Fruit fly (Drosophila melanogaster) whole organism, prepupa: Measurements from ENCODE around the gene Pdss2.

Experiments used
- Blimp-1 ChIP-seq: fragments of 200-800 bp; sonication (Bioruptor generic); optimal IDR thresholded peaks from 3 replicates; lab custom pipeline; 2017; ENCODE audit warnings: missing biosample characterization, missing genetic modification characterization, mild to moderate bottlenecking, moderate library complexity, missing genetic modification reagents
- CG10631 ChIP-seq: fragments of 200-800 bp; sonication (Bioruptor generic); optimal IDR thresholded peaks from 2 replicates; lab custom pipeline; 2016; ENCODE audit warnings: missing biosample characterization, missing genetic modification characterization
- CG10669 ChIP-seq: fragments of 200-800 bp; sonication (Bioruptor generic); optimal IDR thresholded peaks from 3 replicates; lab custom pipeline; 2018; ENCODE audit warnings: missing biosample characterization, mild to moderate bottlenecking, missing genetic modification characterization, moderate library complexity
- CG11294 ChIP-seq: fragments of 200-800 bp; sonication (Bioruptor generic); IDR thresholded peaks from 2 replicates; pipeline ENCODE4 v1.3.6; 2022; ENCODE audit warnings: missing biosample characterization, missing genetic modification characterization
- CG11762 ChIP-seq: fragments of 200-800 bp; sonication (Bioruptor generic); optimal IDR thresholded peaks from 3 replicates; lab custom pipeline; 2016; ENCODE audit warnings: missing biosample characterization, missing genetic modification characterization; ENCODE audit not compliant: insufficient read depth
- CG11902 ChIP-seq: fragments of 200-800 bp; sonication (Bioruptor generic); optimal IDR thresholded peaks from 3 replicates; lab custom pipeline; 2016; ENCODE audit warnings: missing biosample characterization, missing genetic modification characterization
- CG15336 ChIP-seq: fragments of 200-800 bp; sonication (Bioruptor generic); IDR thresholded peaks from 2 replicates; pipeline ENCODE4 v1.3.6; 2022; ENCODE audit warnings: missing biosample characterization, missing genetic modification characterization
- CG1621 ChIP-seq: fragments of 200-800 bp; sonication (Bioruptor generic); optimal IDR thresholded peaks from 3 replicates; lab custom pipeline; 2018; ENCODE audit warnings: missing biosample characterization, mild to moderate bottlenecking, missing genetic modification characterization
- CG16779 ChIP-seq: fragments of 200-800 bp; sonication (Bioruptor generic); optimal IDR thresholded peaks from 3 replicates; lab custom pipeline; 2017; ENCODE audit warnings: missing biosample characterization, mild to moderate bottlenecking, missing genetic modification characterization
- CG3032 ChIP-seq: fragments of 200-800 bp; optimal IDR thresholded peaks from 2 replicates; lab custom pipeline; 2019; ENCODE audit warnings: missing biosample characterization, mild to moderate bottlenecking, missing genetic modification characterization, moderate library complexity
- CG31627 ChIP-seq: fragments of 200-800 bp; sonication (Bioruptor generic); optimal IDR thresholded peaks from 3 replicates; lab custom pipeline; 2016; ENCODE audit warnings: missing biosample characterization, missing genetic modification characterization
- CG32006 ChIP-seq: fragments of 200-800 bp; sonication (Bioruptor generic); optimal IDR thresholded peaks from 3 replicates; lab custom pipeline; 2017; ENCODE audit warnings: missing biosample characterization, mild to moderate bottlenecking, missing genetic modification characterization
- CG34406 ChIP-seq: fragments of 200-800 bp; sonication (Bioruptor generic); optimal IDR thresholded peaks from 3 replicates; lab custom pipeline; 2016; ENCODE audit warnings: missing biosample characterization, missing genetic modification characterization
- CG3919 ChIP-seq: fragments of 200-800 bp; sonication (Bioruptor generic); optimal IDR thresholded peaks from 3 replicates; lab custom pipeline; 2016; ENCODE audit warnings: missing biosample characterization, missing genetic modification characterization
- CG6792 ChIP-seq: fragments of 200-800 bp; sonication (Bioruptor generic); optimal IDR thresholded peaks from 3 replicates; lab custom pipeline; 2016; ENCODE audit warnings: missing biosample characterization, missing genetic modification characterization
- CG6854 ChIP-seq: fragments of 200-800 bp; sonication (Bioruptor generic); optimal IDR thresholded peaks from 2 replicates; lab custom pipeline; 2017; ENCODE audit warnings: missing biosample characterization, mild to moderate bottlenecking, missing genetic modification characterization
- CG7368 ChIP-seq: fragments of 200-800 bp; sonication (Bioruptor generic); optimal IDR thresholded peaks from 3 replicates; lab custom pipeline; 2016; ENCODE audit warnings: missing biosample characterization, missing genetic modification characterization
- CG8119 ChIP-seq: fragments of 200-800 bp; sonication (Bioruptor generic); IDR thresholded peaks from 3 replicates; pipeline ENCODE4 v1.3.6; 2022; ENCODE audit warnings: missing biosample characterization, missing genetic modification characterization
- CG8319 ChIP-seq: fragments of 200-800 bp; sonication (Bioruptor generic); optimal IDR thresholded peaks from 3 replicates; lab custom pipeline; 2016; ENCODE audit warnings: missing biosample characterization, missing genetic modification characterization
- CG8632 ChIP-seq: fragments of 200-800 bp; sonication (Bioruptor generic); optimal IDR thresholded peaks from 3 replicates; lab custom pipeline; 2016; ENCODE audit warnings: missing biosample characterization, missing genetic modification characterization
- CG9139 ChIP-seq: fragments of 200-800 bp; sonication (Bioruptor generic); optimal IDR thresholded peaks from 3 replicates; lab custom pipeline; 2017; ENCODE audit warnings: missing biosample characterization, mild to moderate bottlenecking, missing genetic modification characterization
- Eip78C ChIP-seq: fragments of 200-800 bp; sonication (Bioruptor generic); peaks from one replicate; lab custom pipeline; 2016; ENCODE audit warnings: missing biosample characterization, missing genetic modification characterization
- Eip93F ChIP-seq: fragments of 200-800 bp; sonication (Bioruptor generic); optimal IDR thresholded peaks from 2 replicates; lab custom pipeline; 2016; ENCODE audit warnings: missing biosample characterization, mild to moderate bottlenecking, missing genetic modification characterization
- Ets21C ChIP-seq: fragments of 200-800 bp; sonication (Bioruptor generic); optimal IDR thresholded peaks from 3 replicates; lab custom pipeline; 2016; ENCODE audit warnings: missing biosample characterization, missing genetic modification characterization
- Ets96B ChIP-seq: fragments of 200-800 bp; optimal IDR thresholded peaks from 2 replicates; lab custom pipeline; 2019; ENCODE audit warnings: missing biosample characterization, mild to moderate bottlenecking, missing genetic modification characterization, moderate library complexity
- Gug ChIP-seq: fragments of 200-800 bp; sonication (Bioruptor generic); IDR thresholded peaks from 2 replicates; pipeline ENCODE4 v1.3.6; 2022; ENCODE audit warnings: missing biosample characterization, missing genetic modification characterization
- Hr38 ChIP-seq: sonication (Bioruptor generic); optimal IDR thresholded peaks from 2 replicates; lab custom pipeline; 2016; ENCODE audit warnings: missing biosample characterization, missing genetic modification characterization
- Hr4 ChIP-seq: fragments of 200-800 bp; sonication (Bioruptor generic); optimal IDR thresholded peaks from 3 replicates; lab custom pipeline; 2016; ENCODE audit warnings: missing biosample characterization, missing genetic modification characterization
- Lpt ChIP-seq: fragments of 200-800 bp; sonication (Bioruptor generic); optimal IDR thresholded peaks from 3 replicates; lab custom pipeline; 2016; ENCODE audit warnings: missing biosample characterization, missing genetic modification characterization
- OdsH ChIP-seq: fragments of 200-800 bp; sonication (Bioruptor generic); optimal IDR thresholded peaks from 3 replicates; lab custom pipeline; 2016; ENCODE audit warnings: missing biosample characterization, missing genetic modification characterization
- Smox ChIP-seq: fragments of 200-800 bp; sonication (Bioruptor generic); optimal IDR thresholded peaks from 3 replicates; lab custom pipeline; 2016; ENCODE audit warnings: missing biosample characterization, missing genetic modification characterization
- Sox102F ChIP-seq: fragments of 200-800 bp; sonication (Bioruptor generic); optimal IDR thresholded peaks from 2 replicates; lab custom pipeline; 2016; ENCODE audit warnings: missing biosample characterization, mild to moderate bottlenecking, missing genetic modification characterization
- Sox14 ChIP-seq: fragments of 200-800 bp; sonication (Bioruptor generic); optimal IDR thresholded peaks from 3 replicates; lab custom pipeline; 2016; ENCODE audit warnings: missing biosample characterization, missing genetic modification characterization
- Sox15 ChIP-seq: fragments of 200-800 bp; sonication (Bioruptor generic); optimal IDR thresholded peaks from 3 replicates; lab custom pipeline; 2016; ENCODE audit warnings: missing biosample characterization, missing genetic modification characterization
- acj6 ChIP-seq: fragments of 200-800 bp; sonication (Bioruptor generic); optimal IDR thresholded peaks from 3 replicates; lab custom pipeline; 2016; ENCODE audit warnings: missing biosample characterization, missing genetic modification characterization
- cyc ChIP-seq: fragments of 200-800 bp; sonication (Bioruptor generic); optimal IDR thresholded peaks from 3 replicates; lab custom pipeline; 2016; ENCODE audit warnings: missing biosample characterization, missing genetic modification characterization
- dac ChIP-seq: fragments of 200-800 bp; sonication (Bioruptor generic); optimal IDR thresholded peaks from 2 replicates; lab custom pipeline; 2017; ENCODE audit warnings: missing biosample characterization, mild to moderate bottlenecking, missing genetic modification characterization
- eg ChIP-seq: fragments of 200-800 bp; sonication (Bioruptor generic); IDR thresholded peaks from 3 replicates; pipeline ENCODE4 v1.3.6; 2022; ENCODE audit warnings: missing biosample characterization, missing genetic modification characterization
- esn ChIP-seq: fragments of 200-800 bp; sonication (Bioruptor generic); optimal IDR thresholded peaks from 2 replicates; lab custom pipeline; 2016; ENCODE audit warnings: missing biosample characterization, mild to moderate bottlenecking, missing genetic modification characterization, moderate library complexity
- fd59A ChIP-seq: fragments of 200-800 bp; sonication (Bioruptor generic); optimal IDR thresholded peaks from 2 replicates; lab custom pipeline; 2017; ENCODE audit warnings: missing biosample characterization, mild to moderate bottlenecking, missing genetic modification characterization, missing genetic modification reagents
- fd85E ChIP-seq: fragments of 200-800 bp; sonication (Bioruptor generic); optimal IDR thresholded peaks from 3 replicates; lab custom pipeline; 2016; ENCODE audit warnings: missing biosample characterization, missing genetic modification characterization
- lz ChIP-seq: fragments of 200-800 bp; sonication (Bioruptor generic); optimal IDR thresholded peaks from 3 replicates; lab custom pipeline; 2016; ENCODE audit warnings: missing biosample characterization, missing genetic modification characterization
- pdm3 ChIP-seq: fragments of 200-800 bp; sonication (Bioruptor generic); optimal IDR thresholded peaks from 3 replicates; lab custom pipeline; 2016; ENCODE audit warnings: missing biosample characterization, missing genetic modification characterization
- salr ChIP-seq, 2 experiments: fragments of 200-800 bp; sonication (Bioruptor generic); optimal IDR thresholded peaks; 3 replicates each; lab custom pipeline; 2016 to 2018; ENCODE audit warnings: missing biosample characterization in 2 of 2, missing genetic modification characterization in 2 of 2, mild to moderate bottlenecking in 1 of 2
- spab ChIP-seq: fragments of 200-800 bp; sonication (Bioruptor generic); optimal IDR thresholded peaks from 2 replicates; lab custom pipeline; 2017; ENCODE audit warnings: missing biosample characterization, mild to moderate bottlenecking, missing genetic modification characterization, missing genetic modification reagents
- svp ChIP-seq: fragments of 200-800 bp; sonication (Bioruptor generic); peaks from one replicate; lab custom pipeline; 2016; ENCODE audit warnings: missing biosample characterization, missing genetic modification characterization
- topi ChIP-seq: fragments of 200-800 bp; sonication (Bioruptor generic); optimal IDR thresholded peaks from 3 replicates; lab custom pipeline; 2016; ENCODE audit warnings: missing biosample characterization, missing genetic modification characterization
- vri ChIP-seq: fragments of 200-800 bp; sonication (Bioruptor generic); optimal IDR thresholded peaks from 3 replicates; lab custom pipeline; 2016; ENCODE audit warnings: missing biosample characterization, mild to moderate bottlenecking, missing genetic modification characterization

Gene Pdss2

DNA sequence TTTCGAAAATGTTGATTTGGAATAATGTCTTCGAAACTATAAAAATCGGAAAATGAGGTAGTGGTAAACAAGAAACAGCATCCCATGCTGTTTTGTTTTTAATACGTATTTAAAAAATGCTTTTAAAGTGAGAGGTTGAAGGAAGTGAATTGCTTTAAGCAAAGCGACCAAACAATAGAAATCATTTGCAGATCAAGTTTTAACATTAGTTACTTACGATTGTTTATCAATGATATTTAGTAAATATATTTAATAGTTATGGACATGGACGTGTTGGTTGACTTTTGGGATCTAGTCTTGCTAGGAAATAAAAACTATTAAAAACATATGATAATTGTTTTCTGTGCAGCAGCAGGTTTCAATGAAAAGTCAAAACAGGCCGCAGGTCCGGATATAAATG, 28.6 kb downstream of the Pdss2 start (continued):
- TF ChIP-seq CG3032 (tag; lab: Kevin White, UChicago) (peak; percentile 9), CG31627 (GFP tag; lab: Kevin White, UChicago) (no peak), CG11762 (GFP tag; lab: Kevin White, UChicago) (peak; percentile 11)

DNA sequence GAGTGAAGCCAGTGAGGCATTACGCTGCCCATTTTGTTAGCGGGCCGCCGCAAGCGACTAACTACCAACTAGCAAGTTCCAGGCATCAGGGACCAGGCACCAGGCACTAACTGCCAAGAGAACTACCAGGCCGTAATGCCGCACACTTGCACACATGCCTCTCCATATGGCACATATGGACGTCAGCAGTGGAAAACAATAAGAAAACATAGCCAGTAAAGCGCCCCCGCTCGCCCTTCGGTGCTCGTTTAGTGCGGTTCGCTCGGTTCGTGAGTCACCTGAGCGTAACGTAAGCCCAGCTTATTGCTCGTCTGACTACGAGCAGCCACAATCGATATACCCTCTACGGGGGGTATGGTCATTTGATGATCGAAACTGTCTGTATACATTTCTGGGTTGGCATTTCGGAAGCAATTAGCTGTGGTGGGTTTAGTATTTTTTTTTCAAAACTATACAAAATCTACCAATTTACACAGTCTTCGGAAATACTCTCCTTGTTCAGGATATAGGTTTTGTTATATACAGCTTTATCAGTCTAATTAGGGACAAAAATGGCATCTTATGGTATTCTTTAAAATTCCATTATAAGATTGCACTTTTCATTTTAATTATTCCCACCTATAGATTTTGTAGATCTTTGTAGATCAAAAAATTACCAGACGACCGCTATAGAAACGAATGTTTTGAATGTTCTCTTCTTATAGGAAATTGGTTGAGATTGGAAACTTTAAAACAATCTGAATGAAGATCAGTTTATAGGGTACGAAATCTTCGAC, 29.3 kb downstream of the Pdss2 start:
- peak; percentile 16 for TF ChIP-seq CG10669 (GFP tag; lab: Kevin White, UChicago)
- no peak for TF ChIP-seq CG8119 (GFP tag; lab: Robert Waterston, UW)
- TF ChIP-seq CG6792 (GFP tag; lab: Kevin White, UChicago): peak; percentile 60
- TF ChIP-seq fd85E (GFP tag; lab: Kevin White, UChicago): no peak
- TF ChIP-seq CG31627 (GFP tag; lab: Kevin White, UChicago): peak; percentile 77
- TF ChIP-seq dac (GFP tag; lab: Kevin White, UChicago): peak; percentile 5
- TF ChIP-seq salr (GFP tag; optimal IDR thresholded peaks at IDR 0.05; lab: Kevin White, UChicago): peak in 1 of 2 experiments; percentile 83
- peak; percentile 64 for TF ChIP-seq Sox15 (GFP tag; lab: Kevin White, UChicago)
- peak; percentile 50 for TF ChIP-seq Sox102F (GFP tag; lab: Kevin White, UChicago)
- peak; percentile 71 for TF ChIP-seq OdsH (GFP tag; lab: Kevin White, UChicago)
- TF ChIP-seq Hr4 (GFP tag; lab: Kevin White, UChicago): peak; percentile 71
- peak; percentile 52 for TF ChIP-seq spab (GFP tag; lab: Kevin White, UChicago)
- TF ChIP-seq Lpt: peak; percentile 23
- TF ChIP-seq Hr38 (GFP tag; lab: Kevin White, UChicago): no peak
- peak; percentile 69 for TF ChIP-seq lz (GFP tag; lab: Kevin White, UChicago)
- TF ChIP-seq CG15336 (GFP tag; lab: Robert Waterston, UW): no peak
- peak; percentile 60 for TF ChIP-seq cyc (GFP tag; lab: Kevin White, UChicago)
- TF ChIP-seq CG11294: peak; percentile 16; the same call in 1 of the 2 replicates
- peak; percentile 33 for TF ChIP-seq CG3032 (tag; lab: Kevin White, UChicago)
- TF ChIP-seq CG11762 (GFP tag; lab: Kevin White, UChicago): peak; percentile 40
- TF ChIP-seq CG9139: no peak
- peak; percentile 82 for TF ChIP-seq CG32006 (GFP tag; lab: Kevin White, UChicago)
- peak; percentile 96 for TF ChIP-seq Eip78C
- TF ChIP-seq CG3919 (GFP tag; lab: Kevin White, UChicago): peak; percentile 63
- peak; percentile 39 for TF ChIP-seq Ets96B (tag; lab: Kevin White, UChicago)
- TF ChIP-seq acj6 (GFP tag; lab: Kevin White, UChicago): peak; percentile 66
- peak; percentile 77 for TF ChIP-seq Smox (GFP tag; lab: Kevin White, UChicago)
- TF ChIP-seq svp (GFP tag; lab: Kevin White, UChicago): peak; percentile 89
- TF ChIP-seq CG8632: peak; percentile 56
- peak; percentile 46 for TF ChIP-seq CG7368 (GFP tag; lab: Kevin White, UChicago)
- TF ChIP-seq esn (GFP tag; lab: Kevin White, UChicago): peak; percentile 80
- TF ChIP-seq CG11902 (GFP tag; lab: Kevin White, UChicago): peak; percentile 51
- peak; percentile 13 for TF ChIP-seq Blimp-1 (GFP tag; lab: Kevin White, UChicago)
- TF ChIP-seq vri: no peak
- TF ChIP-seq CG10631 (GFP tag; lab: Kevin White, UChicago): peak; percentile 64
- TF ChIP-seq eg (GFP tag; lab: Robert Waterston, UW): peak; percentile 25; the same call in 1 of the 3 replicates
- TF ChIP-seq CG1621: no peak
- TF ChIP-seq topi (GFP tag; lab: Kevin White, UChicago): peak; percentile 76
- peak; percentile 73 for TF ChIP-seq pdm3 (GFP tag; lab: Kevin White, UChicago)
- peak; percentile 52 for TF ChIP-seq fd59A (GFP tag; lab: Kevin White, UChicago)
- no peak for TF ChIP-seq Eip93F
- TF ChIP-seq Sox14: peak; percentile 66
- peak; percentile 86 for TF ChIP-seq CG6854 (GFP tag; lab: Kevin White, UChicago)
- peak; percentile 58 for TF ChIP-seq CG34406
- peak; percentile 49 for TF ChIP-seq Ets21C
- TF ChIP-seq CG16779 (tag; lab: Kevin White, UChicago): peak; percentile 26
- peak; percentile 55 for TF ChIP-seq CG8319 (GFP tag; lab: Kevin White, UChicago)
- TF ChIP-seq Gug (GFP tag; lab: Robert Waterston, UW): no peak
